Fruit fly (Drosophila melanogaster): ENCODE measurements around the gene CG13784.

dm6 chr2L:7260251-7260650 is 40.4 kb upstream of the CG13784 start:
- no peak for TF ChIP-seq shn (GFP tag; optimal IDR thresholded peaks at IDR 0.05)
- no peak for TF ChIP-seq B-H2 (GFP tag; optimal IDR thresholded peaks at IDR 0.05)
- TF ChIP-seq Bdp1 (GFP tag; optimal IDR thresholded peaks at IDR 0.05): no peak
- TF ChIP-seq CG8359 (GFP tag; optimal IDR thresholded peaks at IDR 0.05; ENCODE audit: borderline replicate concordance): no peak
- no peak for TF ChIP-seq CG18619 (GFP tag; optimal IDR thresholded peaks at IDR 0.05)
- no peak for TF ChIP-seq Sry-δ (GFP tag; optimal IDR thresholded peaks at IDR 0.05)
- no peak for TF ChIP-seq gfzf (GFP tag; optimal IDR thresholded peaks at IDR 0.05)
- no peak for TF ChIP-seq CG12104 (GFP tag; optimal IDR thresholded peaks at IDR 0.05)
- no peak for TF ChIP-seq gcm2 (GFP tag; optimal IDR thresholded peaks at IDR 0.05)

All from whole organism, embryonic.